Fruit fly (Drosophila melanogaster) S2 (cell line): ENCODE measurements around the gene Rab7.

ENCODE experiments used
- CG8478 ChIP-seq: fragments of >200 bp; optimal IDR thresholded peaks from 2 replicates; lab custom pipeline; 2018
- CTCF ChIP-seq, 2 experiments: fragments of >200 bp; optimal IDR thresholded peaks; 2 replicates each; lab custom pipeline; 2018

DNA sequence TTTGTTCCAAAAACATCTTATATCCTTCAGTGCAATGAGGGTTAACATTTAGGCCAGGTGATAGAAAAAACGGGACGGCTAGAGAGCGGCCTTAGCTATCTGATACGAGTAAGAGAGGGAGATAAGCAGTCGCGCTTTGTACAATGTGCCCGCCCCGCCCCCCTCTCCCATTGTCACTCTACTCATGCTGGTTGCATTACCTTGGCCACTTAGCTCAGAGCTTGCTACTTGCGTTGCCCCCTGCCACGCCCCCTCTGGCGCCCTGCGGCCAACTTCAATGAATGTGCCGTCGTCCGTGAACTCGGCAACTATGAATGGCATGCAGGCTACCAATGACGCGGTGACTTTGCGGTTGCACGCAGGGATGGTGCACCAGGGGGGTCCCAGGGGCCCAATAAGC, 21.0 kb upstream of the Rab7 start:
- TF ChIP-seq CG8478 (lab: Kevin White, UChicago): no peak
- TF ChIP-seq CTCF (optimal IDR thresholded peaks at IDR 0.05; lab: Kevin White, UChicago): no peak
